Worm (Caenorhabditis elegans) whole organism, L1 larva: ENCODE measurements around the gene lnkn-1.
A peak's percentile ranks its signal among the peaks of the same experiment; 100 is the strongest.

Source experiments
- C16A3.4 ChIP-seq: fragments of 150-350 bp; optimal IDR thresholded peaks from 2 replicates; lab custom pipeline; 2014; ENCODE audit warnings: missing biosample characterization, missing genetic modification characterization
- C34B4.2 ChIP-seq: sonication (generic microtip); optimal IDR thresholded peaks from 2 replicates; lab custom pipeline; 2017; ENCODE audit warnings: mild to moderate bottlenecking, missing genetic modification characterization, missing compliant biosample characterization
- F16B12.6 ChIP-seq: fragments of 150-350 bp; optimal IDR thresholded peaks from 2 replicates; lab custom pipeline; 2014; ENCODE audit warnings: missing biosample characterization, missing genetic modification characterization
- Y116A8C.19 ChIP-seq: sonication (generic microtip); optimal IDR thresholded peaks from 2 replicates; lab custom pipeline; 2016; ENCODE audit warnings: missing compliant biosample characterization, missing genetic modification characterization, borderline replicate concordance
- aly-2 ChIP-seq: fragments of 150-350 bp; optimal IDR thresholded peaks from 2 replicates; lab custom pipeline; 2014; ENCODE audit warnings: missing biosample characterization, missing genetic modification characterization
- blmp-1 ChIP-seq: fragments of 150-350 bp; optimal IDR thresholded peaks from 2 replicates; lab custom pipeline; 2014; ENCODE audit warnings: missing biosample characterization, missing genetic modification characterization
- ceh-8 ChIP-seq: fragments of 200-800 bp; sonication (Bioruptor generic); optimal IDR thresholded peaks from 2 replicates; lab custom pipeline; 2018; ENCODE audit warnings: mild to moderate bottlenecking, missing genetic modification characterization, moderate library complexity, missing compliant biosample characterization
- dpl-1 ChIP-seq, 3 experiments: fragments of 150-350 bp in 2 of 3; sonication (generic microtip) in 1 of 3; optimal IDR thresholded peaks; 2 replicates each; lab custom pipeline; 2014 to 2017; ENCODE audit warnings: missing biosample characterization in 3 of 3, missing genetic modification characterization in 3 of 3, missing genetic modification reagents in 3 of 3
- dsc-1 ChIP-seq: sonication (generic microtip); optimal IDR thresholded peaks from 2 replicates; lab custom pipeline; 2016; ENCODE audit warnings: mild to moderate bottlenecking, missing genetic modification characterization, missing compliant biosample characterization
- egl-13 ChIP-seq: sonication (generic microtip); optimal IDR thresholded peaks from 2 replicates; lab custom pipeline; 2016; ENCODE audit warnings: missing genotype, missing genetic modification reagents, missing genetic modification characterization, missing compliant biosample characterization
- egl-27 ChIP-seq, 2 experiments: fragments of 150-350 bp in 1 of 2; sonication (generic microtip); optimal IDR thresholded peaks; 3 replicates each; lab custom pipeline; 2017 to 2018; ENCODE audit warnings: missing biosample characterization in 2 of 2, missing genetic modification characterization in 2 of 2, missing genetic modification reagents in 2 of 2
- elt-2 ChIP-seq: sonication (generic microtip); optimal IDR thresholded peaks from 2 replicates; lab custom pipeline; 2016; ENCODE audit warnings: missing genetic modification characterization, mild to moderate bottlenecking, inconsistent platforms, missing compliant biosample characterization, missing genetic modification reagents
- elt-3 ChIP-seq, 6 experiments: fragments of 150-350 bp in 1 of 6; sonication (generic microtip); optimal IDR thresholded peaks; 2 replicates each; lab custom pipeline; 2017 to 2018; ENCODE audit warnings: missing biosample characterization in 6 of 6, missing genetic modification characterization in 6 of 6, inconsistent platforms in 1 of 6
- fkh-8 ChIP-seq: sonication (generic microtip); optimal IDR thresholded peaks from 2 replicates; lab custom pipeline; 2016; ENCODE audit warnings: mild to moderate bottlenecking, missing genetic modification characterization, missing compliant biosample characterization
- grh-1 ChIP-seq: fragments of 200-800 bp; sonication (Bioruptor generic); IDR thresholded peaks from 2 replicates; pipeline ENCODE4 v1.3.6; 2022; ENCODE audit warnings: missing genetic modification reagents, missing genetic modification characterization, missing compliant biosample characterization
- hlh-17 ChIP-seq: fragments of 200-800 bp; sonication (Bioruptor generic); optimal IDR thresholded peaks from 2 replicates; lab custom pipeline; 2018; ENCODE audit warnings: missing genetic modification characterization, mild to moderate bottlenecking, missing compliant biosample characterization, moderate library complexity, borderline replicate concordance
- hlh-4 ChIP-seq: sonication (generic microtip); optimal IDR thresholded peaks from 2 replicates; lab custom pipeline; 2016; ENCODE audit warnings: mild to moderate bottlenecking, missing genetic modification characterization, missing compliant biosample characterization
- hpl-2 ChIP-seq: fragments of 150-350 bp; optimal IDR thresholded peaks from 2 replicates; lab custom pipeline; 2014; ENCODE audit warnings: missing biosample characterization, missing genetic modification reagents, missing genetic modification characterization
- isw-1 ChIP-seq: fragments of 200-800 bp; sonication (Bioruptor generic); IDR thresholded peaks from 2 replicates; pipeline ENCODE4 v1.3.6; 2022; ENCODE audit warnings: missing genetic modification characterization, missing compliant biosample characterization
- jun-1 ChIP-seq: fragments of 150-350 bp; optimal IDR thresholded peaks from 2 replicates; lab custom pipeline; 2014; ENCODE audit warnings: missing biosample characterization, missing genetic modification reagents, missing genetic modification characterization
- lin-14 ChIP-seq: fragments of 200-800 bp; sonication (Bioruptor generic); optimal IDR thresholded peaks from 2 replicates; lab custom pipeline; 2018; ENCODE audit warnings: mild to moderate bottlenecking, missing genetic modification characterization, moderate library complexity, missing compliant biosample characterization
- lin-35 ChIP-seq, 2 experiments: fragments of 150-350 bp; optimal IDR thresholded peaks; 2 replicates each; lab custom pipeline; 2014; ENCODE audit warnings: missing biosample characterization in 2 of 2, missing genetic modification characterization in 2 of 2, missing genetic modification reagents in 2 of 2
- lir-3 ChIP-seq: sonication (generic microtip); optimal IDR thresholded peaks from 2 replicates; lab custom pipeline; 2016; ENCODE audit warnings: mild to moderate bottlenecking, missing genetic modification characterization, moderate library complexity, missing compliant biosample characterization; ENCODE audit not compliant: poor library complexity
- mdl-1 ChIP-seq, 2 experiments: fragments of 150-350 bp; optimal IDR thresholded peaks; 2 replicates each; lab custom pipeline; 2014 to 2017; ENCODE audit warnings: missing biosample characterization in 2 of 2, missing genetic modification characterization in 2 of 2, inconsistent platforms in 1 of 2
- nhr-12 ChIP-seq: sonication (generic microtip); optimal IDR thresholded peaks from 2 replicates; lab custom pipeline; 2017; ENCODE audit warnings: missing biosample characterization, missing genetic modification characterization
- nhr-20 ChIP-seq: sonication (generic microtip); optimal IDR thresholded peaks from 2 replicates; lab custom pipeline; 2016; ENCODE audit warnings: mild to moderate bottlenecking, missing genetic modification characterization, missing compliant biosample characterization
- nhr-237 ChIP-seq: fragments of 150-350 bp; optimal IDR thresholded peaks from 2 replicates; lab custom pipeline; 2014; ENCODE audit warnings: missing biosample characterization, missing genetic modification characterization
- nhr-28 ChIP-seq: fragments of 150-350 bp; optimal IDR thresholded peaks from 2 replicates; lab custom pipeline; 2014; ENCODE audit warnings: missing biosample characterization, missing genetic modification characterization
- nhr-71 ChIP-seq: sonication (generic microtip); optimal IDR thresholded peaks from 2 replicates; lab custom pipeline; 2016; ENCODE audit warnings: mild to moderate bottlenecking, missing genetic modification characterization, moderate library complexity, missing compliant biosample characterization
- nhr-77 ChIP-seq: fragments of 150-350 bp; optimal IDR thresholded peaks from 2 replicates; lab custom pipeline; 2014; ENCODE audit warnings: missing biosample characterization, missing genetic modification characterization
- nhr-84 ChIP-seq: sonication (generic microtip); optimal IDR thresholded peaks from 2 replicates; lab custom pipeline; 2017; ENCODE audit warnings: missing biosample characterization, missing genetic modification characterization
- nhr-85 ChIP-seq: sonication (generic microtip); peaks from one replicate; lab custom pipeline; 2016; ENCODE audit warnings: missing genetic modification characterization, inconsistent platforms, missing compliant biosample characterization
- nhr-90 ChIP-seq: sonication (generic microtip); optimal IDR thresholded peaks from 2 replicates; lab custom pipeline; 2016; ENCODE audit warnings: mild to moderate bottlenecking, missing genetic modification characterization, missing compliant biosample characterization; ENCODE audit not compliant: poor library complexity
- pag-3 ChIP-seq: sonication (generic microtip); optimal IDR thresholded peaks from 2 replicates; lab custom pipeline; 2017; ENCODE audit warnings: missing genetic modification characterization, mild to moderate bottlenecking, missing compliant biosample characterization, antibody characterized with exemption, borderline replicate concordance; ENCODE audit not compliant: insufficient read depth
- pax-3 ChIP-seq: fragments of 200-800 bp; sonication (Bioruptor generic); optimal IDR thresholded peaks from 2 replicates; lab custom pipeline; 2018; ENCODE audit warnings: mild to moderate bottlenecking, missing genetic modification characterization, moderate library complexity, missing compliant biosample characterization
- pqm-1 ChIP-seq: sonication (generic microtip); optimal IDR thresholded peaks from 3 replicates; lab custom pipeline; 2017; ENCODE audit warnings: missing biosample characterization, missing genetic modification characterization
- rnt-1 ChIP-seq: sonication (generic microtip); optimal IDR thresholded peaks from 2 replicates; lab custom pipeline; 2016; ENCODE audit warnings: mild to moderate bottlenecking, missing genetic modification characterization, moderate library complexity, missing compliant biosample characterization
- snu-23 ChIP-seq: sonication (generic microtip); optimal IDR thresholded peaks from 2 replicates; lab custom pipeline; 2016; ENCODE audit warnings: missing genetic modification characterization, missing compliant biosample characterization
- sup-37 ChIP-seq: fragments of 200-800 bp; sonication (Bioruptor generic); optimal IDR thresholded peaks from 2 replicates; lab custom pipeline; 2018; ENCODE audit warnings: mild to moderate bottlenecking, missing genetic modification characterization, missing compliant biosample characterization
- swsn-7 ChIP-seq: sonication (generic microtip); optimal IDR thresholded peaks from 2 replicates; lab custom pipeline; 2016; ENCODE audit warnings: missing genetic modification characterization, missing compliant biosample characterization
- tbx-2 ChIP-seq: sonication (generic microtip); optimal IDR thresholded peaks from 2 replicates; lab custom pipeline; 2016; ENCODE audit warnings: missing genetic modification characterization, missing compliant biosample characterization
- unc-30 ChIP-seq: sonication (generic microtip); optimal IDR thresholded peaks from 2 replicates; lab custom pipeline; 2017; ENCODE audit warnings: missing biosample characterization, missing genetic modification characterization
- unc-86 ChIP-seq: sonication (generic microtip); optimal IDR thresholded peaks from 2 replicates; lab custom pipeline; 2016; ENCODE audit warnings: missing genetic modification characterization, missing compliant biosample characterization
- vab-15 ChIP-seq: sonication (generic microtip); optimal IDR thresholded peaks from 2 replicates; lab custom pipeline; 2017; ENCODE audit warnings: missing genotype, mild to moderate bottlenecking, missing genetic modification characterization, missing compliant biosample characterization
- xbp-1 ChIP-seq: sonication (generic microtip); optimal IDR thresholded peaks from 2 replicates; lab custom pipeline; 2016; ENCODE audit warnings: missing genetic modification characterization, missing compliant biosample characterization
- zag-1 ChIP-seq: fragments of 150-350 bp; optimal IDR thresholded peaks from 2 replicates; lab custom pipeline; 2014; ENCODE audit warnings: missing biosample characterization, missing genetic modification characterization

Gene lnkn-1

DNA sequence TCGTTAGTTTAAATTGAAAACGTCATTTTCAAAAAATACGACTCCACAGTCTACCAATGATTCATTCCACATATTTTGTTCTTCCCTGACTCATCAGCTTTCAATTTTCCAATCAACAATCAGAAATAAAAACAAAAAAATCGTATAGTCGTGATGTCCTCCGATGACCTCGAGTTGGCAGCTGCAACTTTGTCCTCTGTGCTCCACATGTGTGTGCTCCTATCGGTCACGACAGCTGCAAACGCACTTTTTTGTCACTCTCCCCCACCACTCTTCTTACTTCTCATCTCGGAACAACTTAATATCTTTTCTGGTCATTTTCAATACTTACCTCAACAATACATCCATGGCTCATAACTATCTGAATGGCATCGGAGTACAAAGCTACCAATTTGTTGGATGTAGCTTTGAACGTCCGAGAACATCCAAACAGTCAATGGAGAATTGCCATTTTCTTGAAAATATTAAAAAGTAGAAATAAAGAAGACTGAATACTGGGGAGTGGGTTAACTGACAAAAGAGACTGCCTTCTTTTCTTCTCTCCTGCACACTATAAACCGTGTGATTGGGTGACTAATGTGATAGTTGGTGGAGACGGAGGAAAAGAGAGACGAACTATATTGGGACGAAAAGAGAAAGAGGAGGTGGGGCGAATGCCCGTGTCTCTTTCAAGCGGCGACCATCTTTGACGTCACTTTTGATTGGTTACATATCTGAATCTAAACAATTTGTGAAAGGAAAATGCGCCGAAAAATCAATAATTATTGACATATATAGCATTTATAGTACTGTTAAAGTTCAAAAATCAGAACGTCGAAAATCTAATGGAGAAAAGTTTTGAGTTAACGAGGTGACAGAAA lies 22.8 kb upstream of the lnkn-1 start (continued):
- no peak for TF ChIP-seq unc-86 (tag; lab: Kevin White, UChicago)
- no peak for TF ChIP-seq nhr-90
- TF ChIP-seq vab-15 (tag; lab: Kevin White, UChicago), result peak; percentile 5
- no peak for TF ChIP-seq swsn-7 (tag; lab: Kevin White, UChicago)
- no peak for TF ChIP-seq dsc-1 (tag; lab: Kevin White, UChicago)
- TF ChIP-seq nhr-12 (tag; lab: Kevin White, UChicago), result no peak
- no peak for TF ChIP-seq nhr-84
- TF ChIP-seq pax-3 (tag; lab: Kevin White, UChicago), result no peak
- TF ChIP-seq nhr-237 (tag; lab: Kevin White, UChicago), result no peak
- peak; percentile 16 for TF ChIP-seq nhr-71
- peak; percentile 10 for TF ChIP-seq jun-1 (tag; lab: Kevin White, UChicago)
- no peak for TF ChIP-seq pag-3 (tag; lab: Kevin White, UChicago)
- TF ChIP-seq grh-1, result no peak
- TF ChIP-seq F16B12.6 (tag; lab: Kevin White, UChicago), result no peak
- no peak for TF ChIP-seq nhr-77
- TF ChIP-seq snu-23, result no peak
- no peak for TF ChIP-seq dpl-1 (GFP tag; optimal IDR thresholded peaks at IDR 0.05; lab: Kevin White, UChicago)
- TF ChIP-seq isw-1 (GFP tag; lab: Robert Waterston, UW), result no peak
- TF ChIP-seq xbp-1, result peak; percentile 10
- TF ChIP-seq egl-27 (tag; optimal IDR thresholded peaks at IDR 0.05; lab: Kevin White, UChicago), result no peak
- TF ChIP-seq C16A3.4 (tag; lab: Kevin White, UChicago), result peak; percentile 4
- TF ChIP-seq, all 84 proteins: peak for 19

DNA sequence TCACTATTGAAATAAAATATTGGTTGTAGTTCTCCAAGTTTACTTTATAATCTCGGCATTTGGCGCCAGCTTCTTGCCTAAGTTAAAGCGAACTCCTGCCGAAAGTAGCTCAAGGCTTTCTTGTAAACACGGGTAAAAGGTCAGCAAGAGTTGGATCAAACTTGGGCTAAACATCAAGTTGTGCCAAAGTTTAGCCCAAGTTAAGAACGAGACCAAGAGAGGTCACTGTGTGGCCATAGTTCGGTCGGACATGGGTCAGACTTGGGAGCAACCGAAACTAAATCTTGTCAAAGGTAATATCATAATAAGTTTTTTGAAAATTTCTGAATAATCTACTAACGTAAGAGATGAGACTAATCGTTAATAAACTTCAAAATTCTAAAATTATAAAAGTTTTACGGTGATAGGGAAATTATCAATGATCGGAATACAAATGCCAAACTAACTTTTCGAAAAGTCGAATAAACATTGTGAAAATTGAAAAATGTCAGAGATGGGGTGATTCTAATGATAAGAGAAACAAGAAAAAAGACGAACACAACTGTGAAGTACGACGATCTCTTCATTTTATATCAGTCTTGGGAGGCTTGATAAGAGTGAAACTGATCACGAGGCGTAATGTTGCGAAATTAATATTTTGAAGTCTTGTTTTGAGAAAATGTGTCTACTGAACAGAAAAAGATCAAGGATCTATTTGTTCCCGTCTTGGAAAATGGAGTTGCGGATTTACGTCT lies 21.9 kb upstream of the lnkn-1 start:
- TF ChIP-seq sup-37 (GFP tag; lab: Kevin White, UChicago), result no peak
- TF ChIP-seq C34B4.2 (tag; lab: Kevin White, UChicago), result no peak
- TF ChIP-seq nhr-90, result peak; percentile 40
- no peak for TF ChIP-seq hlh-4
- no peak for TF ChIP-seq vab-15 (tag; lab: Kevin White, UChicago)
- TF ChIP-seq fkh-8 (tag; lab: Kevin White, UChicago), result no peak
- TF ChIP-seq nhr-237 (tag; lab: Kevin White, UChicago), result no peak
- peak in 5 of 6 experiments; percentile 57 to 90 (median 70) for TF ChIP-seq elt-3 (tag; optimal IDR thresholded peaks at IDR 0.05; lab: Kevin White, UChicago)
- TF ChIP-seq isw-1 (GFP tag; lab: Robert Waterston, UW), result no peak
- TF ChIP-seq unc-30 (tag; lab: Kevin White, UChicago), result no peak
- peak in 1 of 2 experiments; percentile 6 for TF ChIP-seq mdl-1 (tag; optimal IDR thresholded peaks at IDR 0.05; lab: Kevin White, UChicago)
- no peak for TF ChIP-seq egl-13 (tag; lab: Kevin White, UChicago)
- no peak for TF ChIP-seq tbx-2
- TF ChIP-seq dpl-1 (GFP tag; optimal IDR thresholded peaks at IDR 0.05; lab: Kevin White, UChicago), result peak in 2 of 3 experiments; percentile 2 to 18
- peak; percentile 77 for TF ChIP-seq pqm-1 (tag; lab: Kevin White, UChicago)
- TF ChIP-seq Y116A8C.19 (tag; lab: Kevin White, UChicago), result no peak
- peak; percentile 7 for TF ChIP-seq lir-3 (tag; lab: Kevin White, UChicago)
- TF ChIP-seq lin-14 (GFP tag; lab: Kevin White, UChicago), result peak; percentile 74
- no peak for TF ChIP-seq xbp-1
- peak in 1 of 2 experiments; percentile 70 for TF ChIP-seq lin-35 (GFP tag; optimal IDR thresholded peaks at IDR 0.05; lab: Kevin White, UChicago)
- TF ChIP-seq jun-1 (tag; lab: Kevin White, UChicago), result no peak
- peak; percentile 82 for TF ChIP-seq nhr-85
- TF ChIP-seq nhr-84, result no peak
- TF ChIP-seq zag-1 (tag; lab: Kevin White, UChicago), result no peak
- no peak for TF ChIP-seq rnt-1 (tag; lab: Kevin White, UChicago)
- TF ChIP-seq swsn-7 (tag; lab: Kevin White, UChicago), result no peak
- TF ChIP-seq nhr-28, result no peak
- TF ChIP-seq aly-2, result no peak
- TF ChIP-seq blmp-1 (tag; lab: Kevin White, UChicago), result peak; percentile 87
- TF ChIP-seq egl-27 (tag; optimal IDR thresholded peaks at IDR 0.05; lab: Kevin White, UChicago), result no peak
- TF ChIP-seq nhr-20 (tag; lab: Kevin White, UChicago), result peak; percentile 74
- no peak for TF ChIP-seq ceh-8 (GFP tag; lab: Kevin White, UChicago)
- no peak for TF ChIP-seq hlh-17 (GFP tag; lab: Kevin White, UChicago)
- peak; percentile 39 for TF ChIP-seq hpl-2
- peak; percentile 88 for TF ChIP-seq elt-2
